Worm (Caenorhabditis elegans) whole organism, late embryonic: ENCODE results near the gene picd-1.

Experiments
- K02D7.2 ChIP-seq: sonication (generic microtip); optimal IDR thresholded peaks from 2 replicates; lab custom pipeline; 2017; ENCODE audit warnings: mild to moderate bottlenecking, missing genetic modification characterization, missing compliant biosample characterization
- ama-1 ChIP-seq: fragments of 150-350 bp; optimal IDR thresholded peaks from 2 replicates; lab custom pipeline; 2014
- pha-4 ChIP-seq: fragments of 150-350 bp; optimal IDR thresholded peaks from 2 replicates; lab custom pipeline; 2018; ENCODE audit warnings: missing biosample characterization, missing genetic modification reagents, missing genetic modification characterization

ce11 chrV:104474-104873, at the start of gene picd-1:
- TF ChIP-seq K02D7.2 (tag; lab: Kevin White, UChicago) (no peak), pha-4 (no peak), ama-1 (lab: Kevin White, UChicago) (no peak)
